Worm (Caenorhabditis elegans) whole organism, L4 larva: Measurements from ENCODE around the gene nspg-6.
A peak's percentile ranks its signal among the peaks of the same experiment; 100 is the strongest.

Experiments used
- F10B5.3 ChIP-seq: sonication (generic microtip); optimal IDR thresholded peaks from 2 replicates; lab custom pipeline; 2016; ENCODE audit warnings: mild to moderate bottlenecking, missing genetic modification characterization, missing compliant biosample characterization
- F37D6.2 ChIP-seq: sonication (generic microtip); optimal IDR thresholded peaks from 2 replicates; lab custom pipeline; 2016; ENCODE audit warnings: mild to moderate bottlenecking, missing genetic modification characterization, missing compliant biosample characterization
- F49E8.2 ChIP-seq: sonication (generic microtip); optimal IDR thresholded peaks from 2 replicates; lab custom pipeline; 2016; ENCODE audit warnings: missing compliant biosample characterization, mild to moderate bottlenecking, missing genetic modification characterization, borderline replicate concordance
- T20F7.1 ChIP-seq: fragments of 200-800 bp; sonication (Bioruptor generic); optimal IDR thresholded peaks from 2 replicates; lab custom pipeline; 2018; ENCODE audit warnings: mild to moderate bottlenecking, missing genetic modification characterization, missing compliant biosample characterization
- Y105C5A.15 ChIP-seq: fragments of 200-800 bp; sonication (Bioruptor generic); IDR thresholded peaks from 2 replicates; pipeline ENCODE4 v1.3.6; 2022; ENCODE audit warnings: missing genetic modification characterization, missing compliant biosample characterization
- Y5F2A.4 ChIP-seq: fragments of 200-800 bp; sonication (Bioruptor generic); optimal IDR thresholded peaks from 2 replicates; lab custom pipeline; 2018; ENCODE audit warnings: mild to moderate bottlenecking, missing genetic modification characterization, missing compliant biosample characterization
- Y75B8A.6 ChIP-seq: fragments of 200-800 bp; sonication (Bioruptor generic); IDR thresholded peaks from 2 replicates; pipeline ENCODE4 v1.3.6; 2022; ENCODE audit warnings: missing genetic modification reagents, missing genetic modification characterization, missing compliant biosample characterization
- arid-1 ChIP-seq: fragments of 200-800 bp; sonication (Bioruptor generic); conservative IDR thresholded peaks from 2 replicates; pipeline ENCODE4 v1.3.6; 2022; ENCODE audit warnings: missing genetic modification reagents, missing genetic modification characterization, missing compliant biosample characterization
- ceh-20 ChIP-seq: fragments of 200-800 bp; sonication (Bioruptor generic); IDR thresholded peaks from 2 replicates; pipeline ENCODE4 v1.3.6; 2022; ENCODE audit warnings: missing genetic modification reagents, missing genetic modification characterization, missing compliant biosample characterization
- ctbp-1 ChIP-seq: fragments of 200-800 bp; sonication (Bioruptor generic); IDR thresholded peaks from 2 replicates; pipeline ENCODE4 v1.3.6; 2022; ENCODE audit warnings: missing genetic modification reagents, missing genetic modification characterization, missing compliant biosample characterization
- dmd-6 ChIP-seq: fragments of 200-800 bp; sonication (Bioruptor generic); IDR thresholded peaks from 2 replicates; pipeline ENCODE4 v1.3.6; 2022; ENCODE audit warnings: missing genetic modification reagents, missing genetic modification characterization, missing compliant biosample characterization
- dpl-1 ChIP-seq: fragments of 150-350 bp; optimal IDR thresholded peaks from 2 replicates; lab custom pipeline; 2014; ENCODE audit warnings: missing biosample characterization, missing genetic modification reagents, missing genetic modification characterization
- duxl-1 ChIP-seq: sonication (generic microtip); optimal IDR thresholded peaks from 2 replicates; lab custom pipeline; 2016; ENCODE audit warnings: mild to moderate bottlenecking, missing genetic modification characterization, moderate library complexity, missing compliant biosample characterization; ENCODE audit not compliant: poor library complexity
- hif-1 ChIP-seq, 2 experiments: sonication (generic microtip); optimal IDR thresholded peaks; 2 replicates each; lab custom pipeline; 2016 to 2017; ENCODE audit warnings: missing compliant biosample characterization in 2 of 2, missing genetic modification characterization in 2 of 2, missing genetic modification reagents in 2 of 2, missing genotype in 2 of 2, mild to moderate bottlenecking in 1 of 2
- hlh-11 ChIP-seq: fragments of 200-800 bp; sonication (Bioruptor generic); optimal IDR thresholded peaks from 2 replicates; lab custom pipeline; 2018; ENCODE audit warnings: mild to moderate bottlenecking, missing genetic modification characterization, missing compliant biosample characterization
- hlh-30 ChIP-seq: sonication (generic microtip); optimal IDR thresholded peaks from 2 replicates; lab custom pipeline; 2017; ENCODE audit warnings: antibody characterized with exemption, mild to moderate bottlenecking, missing genetic modification characterization, missing compliant biosample characterization; ENCODE audit not compliant: insufficient read depth
- hmg-1.1 ChIP-seq: fragments of 200-800 bp; sonication (Bioruptor generic); IDR thresholded peaks from 2 replicates; pipeline ENCODE4 v1.3.6; 2022; ENCODE audit warnings: missing genetic modification reagents, missing genetic modification characterization, missing compliant biosample characterization
- lim-7 ChIP-seq: fragments of 200-800 bp; sonication (Bioruptor generic); IDR thresholded peaks from 2 replicates; pipeline ENCODE4 v1.3.6; 2022; ENCODE audit warnings: missing genetic modification characterization, missing compliant biosample characterization
- lin-13 ChIP-seq: fragments of 150-350 bp; optimal IDR thresholded peaks from 2 replicates; lab custom pipeline; 2014; ENCODE audit warnings: missing biosample characterization, missing genetic modification reagents, missing genetic modification characterization
- lin-15B ChIP-seq: fragments of 150-350 bp; sonication (generic microtip); optimal IDR thresholded peaks from 3 replicates; lab custom pipeline; 2014; ENCODE audit warnings: missing biosample characterization, missing genetic modification characterization
- lin-38 ChIP-seq: fragments of 200-800 bp; sonication (Bioruptor generic); IDR thresholded peaks from 2 replicates; pipeline ENCODE4 v1.3.6; 2022; ENCODE audit warnings: missing genetic modification reagents, missing genetic modification characterization, missing compliant biosample characterization
- lin-39 ChIP-seq: fragments of 150-350 bp; optimal IDR thresholded peaks from 2 replicates; lab custom pipeline; 2014; ENCODE audit warnings: missing biosample characterization, missing genetic modification reagents, missing genetic modification characterization
- mdt-29 ChIP-seq: fragments of 200-800 bp; sonication (Bioruptor generic); IDR thresholded peaks from 2 replicates; pipeline ENCODE4 v1.3.6; 2022; ENCODE audit warnings: missing genetic modification reagents, missing genetic modification characterization, missing compliant biosample characterization
- mes-2 ChIP-seq: sonication (generic microtip); optimal IDR thresholded peaks from 2 replicates; lab custom pipeline; 2016; ENCODE audit warnings: missing genotype, mild to moderate bottlenecking, missing genetic modification characterization, missing compliant biosample characterization; ENCODE audit not compliant: poor library complexity, severe bottlenecking
- mxl-2 ChIP-seq: fragments of 200-800 bp; sonication (Bioruptor generic); conservative IDR thresholded peaks from 2 replicates; pipeline ENCODE4 v1.3.6; 2022; ENCODE audit warnings: missing genetic modification reagents, missing genetic modification characterization, missing compliant biosample characterization
- mxl-3 ChIP-seq: fragments of 200-800 bp; sonication (Bioruptor generic); optimal IDR thresholded peaks from 2 replicates; lab custom pipeline; 2018; ENCODE audit warnings: mild to moderate bottlenecking, missing genetic modification characterization, missing compliant biosample characterization
- nhr-102 ChIP-seq: sonication (generic microtip); optimal IDR thresholded peaks from 2 replicates; lab custom pipeline; 2016; ENCODE audit warnings: mild to moderate bottlenecking, missing genetic modification characterization, moderate library complexity, missing compliant biosample characterization
- nhr-111 ChIP-seq: fragments of 200-800 bp; sonication (Bioruptor generic); optimal IDR thresholded peaks from 2 replicates; lab custom pipeline; 2018; ENCODE audit warnings: mild to moderate bottlenecking, missing genetic modification characterization, missing compliant biosample characterization
- nhr-28 ChIP-seq: fragments of 150-350 bp; optimal IDR thresholded peaks from 2 replicates; lab custom pipeline; 2014; ENCODE audit warnings: missing biosample characterization, missing genetic modification characterization
- nhr-41 ChIP-seq: fragments of 200-800 bp; sonication (Bioruptor generic); IDR thresholded peaks from 2 replicates; pipeline ENCODE4 v1.3.6; 2022; ENCODE audit warnings: missing genetic modification reagents, missing genetic modification characterization, missing compliant biosample characterization
- nhr-42 ChIP-seq: fragments of 200-800 bp; sonication (Bioruptor generic); IDR thresholded peaks from 2 replicates; pipeline ENCODE4 v1.3.6; 2022; ENCODE audit warnings: missing genetic modification characterization, missing compliant biosample characterization
- nhr-6 ChIP-seq: fragments of 150-350 bp; optimal IDR thresholded peaks from 2 replicates; lab custom pipeline; 2014; ENCODE audit warnings: missing biosample characterization, missing genetic modification characterization
- nhr-77 ChIP-seq: fragments of 150-350 bp; optimal IDR thresholded peaks from 2 replicates; lab custom pipeline; 2014; ENCODE audit warnings: missing biosample characterization, missing genetic modification characterization
- set-16 ChIP-seq: fragments of 200-800 bp; sonication (Bioruptor generic); IDR thresholded peaks from 2 replicates; pipeline ENCODE4 v1.3.6; 2022; ENCODE audit warnings: missing genetic modification reagents, missing genetic modification characterization, missing compliant biosample characterization
- spr-1 ChIP-seq: sonication (generic microtip); optimal IDR thresholded peaks from 2 replicates; lab custom pipeline; 2016; ENCODE audit warnings: mild to moderate bottlenecking, missing genetic modification characterization, missing compliant biosample characterization
- tra-1 ChIP-seq: fragments of 200-800 bp; sonication (Bioruptor generic); IDR thresholded peaks from 2 replicates; pipeline ENCODE4 v1.3.6; 2022; ENCODE audit warnings: missing genetic modification reagents, missing genetic modification characterization, missing compliant biosample characterization
- unc-130 ChIP-seq: sonication (generic microtip); optimal IDR thresholded peaks from 2 replicates; lab custom pipeline; 2016; ENCODE audit warnings: missing genetic modification reagents, missing genetic modification characterization, missing compliant biosample characterization
- vab-7 ChIP-seq: fragments of 200-800 bp; sonication (Bioruptor generic); IDR thresholded peaks from 2 replicates; pipeline ENCODE4 v1.3.6; 2022; ENCODE audit warnings: missing genetic modification reagents, missing genetic modification characterization, missing compliant biosample characterization
- ztf-7 ChIP-seq: fragments of 150-350 bp; optimal IDR thresholded peaks from 2 replicates; lab custom pipeline; 2014; ENCODE audit warnings: missing biosample characterization, missing genetic modification characterization

nspg-6 gene

ce11 chrIII:7335220-7335619 is 20.4 kb upstream of the nspg-6 start, which contains the start of gene F56C9.10 (continued):
- TF ChIP-seq lin-13 (peak; percentile 35), Y75B8A.6 (GFP tag; lab: Robert Waterston, UW) (no peak), arid-1 (GFP tag; lab: Robert Waterston, UW) (peak; percentile 64; the same call in 1 of the 2 replicates), nhr-102 (peak; percentile 72), hmg-1.1 (GFP tag; lab: Robert Waterston, UW) (peak; percentile 84), duxl-1 (tag; lab: Kevin White, UChicago) (no peak), spr-1 (tag; lab: Kevin White, UChicago) (peak; percentile 47), mes-2 (tag; lab: Kevin White, UChicago) (peak; percentile 77), F37D6.2 (tag; lab: Kevin White, UChicago) (peak; percentile 7), F49E8.2 (tag; lab: Kevin White, UChicago) (no peak), dpl-1 (GFP tag; lab: Kevin White, UChicago) (peak; percentile 66), nhr-77 (tag; lab: Kevin White, UChicago) (peak; percentile 83), unc-130 (GFP tag; lab: Kevin White, UChicago) (no peak), F10B5.3 (tag; lab: Kevin White, UChicago) (no peak), vab-7 (GFP tag; lab: Robert Waterston, UW) (no peak), lin-39 (tag; lab: Kevin White, UChicago) (no peak), nhr-111 (GFP tag; lab: Kevin White, UChicago) (no peak), mxl-3 (GFP tag; lab: Kevin White, UChicago) (peak; percentile 94), lim-7 (no peak), nhr-41 (GFP tag; lab: Robert Waterston, UW) (no peak), T20F7.1 (peak; percentile 81), mxl-2 (GFP tag; lab: Robert Waterston, UW) (0 out of 2 replicates have a peak, but pooled peaks have one; percentile 18), lin-15B (tag; lab: Kevin White, UChicago) (no peak), ceh-20 (GFP tag; lab: Robert Waterston, UW) (peak; percentile 82), tra-1 (peak; percentile 76), nhr-6 (peak; percentile 55), nhr-42 (GFP tag; lab: Robert Waterston, UW) (no peak), Y5F2A.4 (no peak), hif-1 (tag; optimal IDR thresholded peaks at IDR 0.05; lab: Kevin White, UChicago) (peak in 1 of 2 experiments; percentile 84), mdt-29 (peak; percentile 85), Y105C5A.15 (GFP tag; lab: Robert Waterston, UW) (0 out of 2 replicates have a peak, but pooled peaks have one; percentile 30), lin-38 (GFP tag; lab: Robert Waterston, UW) (peak; percentile 58), ztf-7 (tag; lab: Kevin White, UChicago) (no peak)

- TF ChIP-seq hlh-11, result peak; percentile 11
- TF ChIP-seq hlh-30 (tag; lab: Kevin White, UChicago), result peak; percentile 28
- 0 out of 2 replicates have a peak, but pooled peaks have one; percentile 21 for TF ChIP-seq set-16 (GFP tag; lab: Robert Waterston, UW)
- 0 out of 2 replicates have a peak, but pooled peaks have one; percentile 37 for TF ChIP-seq tra-1
- TF ChIP-seq dmd-6, result peak; percentile 48
- TF ChIP-seq ctbp-1 (GFP tag; lab: Robert Waterston, UW), result 0 out of 2 replicates have a peak, but pooled peaks have one; percentile 34
- peak; percentile 15 for TF ChIP-seq nhr-28 (tag; lab: Kevin White, UChicago)
- TF ChIP-seq, all 104 proteins: peak for 7; not testable (repeated sequence) for 97
These were observed 19.2 kb upstream of the nspg-6 start for ce11 chrIII:7333906-7334531.
